Worm (Caenorhabditis elegans) whole organism, L2 larva: ENCODE data around the gene F35F10.14.
A peak's percentile ranks its signal among the peaks of the same experiment; 100 is the strongest.

Source experiments
- F13H6.1 ChIP-seq: sonication (generic microtip); optimal IDR thresholded peaks from 2 replicates; lab custom pipeline; 2016; ENCODE audit warnings: missing genetic modification characterization, missing compliant biosample characterization
- R02D3.7 ChIP-seq: fragments of 150-350 bp; optimal IDR thresholded peaks from 2 replicates; lab custom pipeline; 2014; ENCODE audit warnings: missing biosample characterization, missing genetic modification characterization
- alr-1 ChIP-seq: fragments of 150-350 bp; optimal IDR thresholded peaks from 2 replicates; lab custom pipeline; 2014; ENCODE audit warnings: missing biosample characterization, missing genetic modification characterization
- ama-1 ChIP-seq: fragments of 150-350 bp; optimal IDR thresholded peaks from 2 replicates; lab custom pipeline; 2018; ENCODE audit warnings: inconsistent platforms
- ceh-82 ChIP-seq: fragments of 150-350 bp; optimal IDR thresholded peaks from 2 replicates; lab custom pipeline; 2014; ENCODE audit warnings: missing biosample characterization, missing genetic modification characterization
- crh-2 ChIP-seq: sonication (generic microtip); optimal IDR thresholded peaks from 2 replicates; lab custom pipeline; 2017; ENCODE audit warnings: missing biosample characterization, missing genetic modification characterization
- dmd-4 ChIP-seq: sonication (generic microtip); optimal IDR thresholded peaks from 2 replicates; lab custom pipeline; 2017; ENCODE audit warnings: missing biosample characterization, missing genetic modification characterization
- egl-27 ChIP-seq: sonication (generic microtip); optimal IDR thresholded peaks from 3 replicates; lab custom pipeline; 2017; ENCODE audit warnings: missing biosample characterization, missing genetic modification reagents, missing genetic modification characterization
- gmeb-1 ChIP-seq: fragments of 150-350 bp; optimal IDR thresholded peaks from 2 replicates; lab custom pipeline; 2014; ENCODE audit warnings: missing biosample characterization, missing genetic modification characterization
- lin-11 ChIP-seq: fragments of 150-350 bp; sonication (generic microtip); optimal IDR thresholded peaks from 2 replicates; lab custom pipeline; 2014; ENCODE audit warnings: missing biosample characterization, missing genetic modification characterization, inconsistent platforms, mixed read lengths
- lin-39 ChIP-seq: fragments of 150-350 bp; optimal IDR thresholded peaks from 2 replicates; lab custom pipeline; 2014; ENCODE audit warnings: missing biosample characterization, missing genetic modification reagents, missing genetic modification characterization
- lsy-2 ChIP-seq, 2 experiments: fragments of 150-350 bp in 1 of 2; sonication (generic microtip) in 1 of 2; optimal IDR thresholded peaks; 2 replicates each; lab custom pipeline; 2014 to 2017; ENCODE audit warnings: missing biosample characterization in 2 of 2, missing genetic modification characterization in 2 of 2
- mab-5 ChIP-seq: fragments of 150-350 bp; optimal IDR thresholded peaks from 2 replicates; lab custom pipeline; 2014; ENCODE audit warnings: missing biosample characterization, missing genetic modification characterization
- mbf-1 ChIP-seq: sonication (generic microtip); optimal IDR thresholded peaks from 2 replicates; lab custom pipeline; 2017; ENCODE audit warnings: missing biosample characterization, missing genetic modification characterization
- nhr-10 ChIP-seq: sonication (generic microtip); optimal IDR thresholded peaks from 2 replicates; lab custom pipeline; 2017; ENCODE audit warnings: missing biosample characterization, missing genetic modification characterization
- nhr-11 ChIP-seq: fragments of 150-350 bp; optimal IDR thresholded peaks from 2 replicates; lab custom pipeline; 2014; ENCODE audit warnings: missing biosample characterization, missing genetic modification characterization
- nhr-12 ChIP-seq: fragments of 150-350 bp; optimal IDR thresholded peaks from 2 replicates; lab custom pipeline; 2014; ENCODE audit warnings: missing biosample characterization, missing genetic modification characterization
- nhr-129 ChIP-seq: fragments of 150-350 bp; optimal IDR thresholded peaks from 2 replicates; lab custom pipeline; 2014; ENCODE audit warnings: missing biosample characterization, missing genetic modification characterization
- nhr-237 ChIP-seq: fragments of 150-350 bp; optimal IDR thresholded peaks from 2 replicates; lab custom pipeline; 2014; ENCODE audit warnings: missing biosample characterization, missing genetic modification characterization
- nhr-25 ChIP-seq: fragments of 150-350 bp; sonication (generic microtip); optimal IDR thresholded peaks from 3 replicates; lab custom pipeline; 2014; ENCODE audit warnings: missing biosample characterization, missing genetic modification characterization
- sem-4 ChIP-seq: fragments of 150-350 bp; optimal IDR thresholded peaks from 2 replicates; lab custom pipeline; 2014; ENCODE audit warnings: missing biosample characterization, missing genetic modification reagents, missing genetic modification characterization
- skn-1 ChIP-seq: sonication (generic microtip); optimal IDR thresholded peaks from 2 replicates; lab custom pipeline; 2017; ENCODE audit warnings: missing biosample characterization, missing genetic modification characterization
- sma-3 ChIP-seq: sonication (generic microtip); optimal IDR thresholded peaks from 2 replicates; lab custom pipeline; 2016; ENCODE audit warnings: missing genetic modification reagents, missing genetic modification characterization, missing compliant biosample characterization
- sma-9 ChIP-seq, 2 experiments: fragments of 150-350 bp in 1 of 2; sonication (generic microtip) in 1 of 2; optimal IDR thresholded peaks; 2 replicates each; lab custom pipeline; 2014 to 2016; ENCODE audit warnings: missing genetic modification characterization in 2 of 2, mild to moderate bottlenecking in 1 of 2, missing biosample characterization in 1 of 2, missing compliant biosample characterization in 1 of 2, missing genetic modification reagents in 1 of 2, moderate library complexity in 1 of 2
- snpc-4 ChIP-seq: fragments of 150-350 bp; optimal IDR thresholded peaks from 2 replicates; lab custom pipeline; 2014; ENCODE audit warnings: missing biosample characterization, missing genetic modification characterization
- unc-39 ChIP-seq: fragments of 150-350 bp; optimal IDR thresholded peaks from 2 replicates; lab custom pipeline; 2014; ENCODE audit warnings: missing biosample characterization, missing genetic modification characterization
- unc-55 ChIP-seq: fragments of 150-350 bp; sonication (generic microtip); optimal IDR thresholded peaks from 3 replicates; lab custom pipeline; 2014; ENCODE audit warnings: missing biosample characterization, missing genetic modification reagents, missing genetic modification characterization
- unc-62 ChIP-seq: fragments of 150-350 bp; optimal IDR thresholded peaks from 2 replicates; lab custom pipeline; 2014; ENCODE audit warnings: missing biosample characterization, missing genetic modification reagents, missing genetic modification characterization
- ztf-1 ChIP-seq: fragments of 200-800 bp; sonication (Bioruptor generic); conservative IDR thresholded peaks from 2 replicates; pipeline ENCODE4 v1.3.6; 2022; ENCODE audit warnings: missing genetic modification characterization, missing compliant biosample characterization
- ztf-11 ChIP-seq: sonication (generic microtip); optimal IDR thresholded peaks from 2 replicates; lab custom pipeline; 2017; ENCODE audit warnings: missing biosample characterization, missing genetic modification characterization
- ztf-4 ChIP-seq: fragments of 150-350 bp; optimal IDR thresholded peaks from 2 replicates; lab custom pipeline; 2014; ENCODE audit warnings: missing biosample characterization, missing genetic modification characterization

Gene F35F10.14

ce11 chrV:3288134-3288533 is 31.8 kb downstream of the F35F10.14 start:
- no peak for TF ChIP-seq nhr-237 (tag; lab: Kevin White, UChicago)
- no peak for TF ChIP-seq unc-39
- no peak for TF ChIP-seq snpc-4 (tag; lab: Kevin White, UChicago)
- TF ChIP-seq ama-1 (lab: Kevin White, UChicago), result no peak
- no peak for TF ChIP-seq unc-62 (GFP tag; lab: Kevin White, UChicago)
- no peak for TF ChIP-seq dmd-4 (tag; lab: Kevin White, UChicago)
- TF ChIP-seq sma-9 (GFP tag; optimal IDR thresholded peaks at IDR 0.05; lab: Kevin White, UChicago), result no peak
- no peak for TF ChIP-seq sma-9 (tag; optimal IDR thresholded peaks at IDR 0.05; lab: Kevin White, UChicago)
- no peak for TF ChIP-seq ztf-11 (tag; lab: Kevin White, UChicago)
- no peak for TF ChIP-seq gmeb-1
- no peak for TF ChIP-seq R02D3.7 (tag; lab: Kevin White, UChicago)
- TF ChIP-seq lsy-2 (tag; optimal IDR thresholded peaks at IDR 0.05; lab: Kevin White, UChicago), result no peak

DNA sequence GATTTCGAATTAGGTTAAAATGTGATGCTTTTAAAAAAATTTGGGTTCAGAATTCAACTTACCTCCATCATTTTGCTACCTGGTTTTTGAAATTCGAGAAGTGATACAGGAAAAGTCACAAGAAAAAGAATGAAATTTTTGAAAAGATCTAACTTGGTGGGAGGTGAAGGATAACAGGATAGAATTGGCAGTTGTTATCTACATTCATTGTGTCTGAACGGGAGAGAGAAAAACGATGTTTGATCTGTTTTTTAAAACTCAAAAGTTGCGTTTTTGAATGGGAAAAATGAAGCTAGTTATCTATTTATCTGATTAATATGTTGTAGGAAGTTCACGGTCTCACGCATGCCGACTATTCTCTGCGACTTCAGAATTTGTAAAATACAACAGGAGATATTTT is 32.6 kb downstream of the F35F10.14 start, which contains the start of gene F35F10.7:
Gene F35F10.7, minus strand, starts transcription at position 101 of the 400 bp plus-strand sequence.
- TF ChIP-seq F13H6.1 (tag; lab: Kevin White, UChicago) (no peak), ztf-4 (tag; lab: Kevin White, UChicago) (no peak), egl-27 (tag; lab: Kevin White, UChicago) (no peak), sma-9 (GFP tag; optimal IDR thresholded peaks at IDR 0.05; lab: Kevin White, UChicago) (no peak), sma-9 (tag; optimal IDR thresholded peaks at IDR 0.05; lab: Kevin White, UChicago) (no peak), nhr-25 (no peak), nhr-12 (no peak), nhr-10 (no peak), nhr-129 (tag; lab: Kevin White, UChicago) (no peak), ztf-1 (GFP tag; lab: Robert Waterston, UW) (no peak), lsy-2 (tag; optimal IDR thresholded peaks at IDR 0.05; lab: Kevin White, UChicago) (no peak), lin-11 (tag; lab: Kevin White, UChicago) (no peak)
- TF ChIP-seq, all 48 proteins: peak for 0

ce11 chrV:3284629-3285028 is 35.3 kb downstream of the F35F10.14 start, which contains the start of gene F35F10.5:
TSS of gene F35F10.5 (plus strand) at chrV:3284929.
- TF ChIP-seq unc-55 (no peak), skn-1 (tag; lab: Kevin White, UChicago) (no peak)

DNA sequence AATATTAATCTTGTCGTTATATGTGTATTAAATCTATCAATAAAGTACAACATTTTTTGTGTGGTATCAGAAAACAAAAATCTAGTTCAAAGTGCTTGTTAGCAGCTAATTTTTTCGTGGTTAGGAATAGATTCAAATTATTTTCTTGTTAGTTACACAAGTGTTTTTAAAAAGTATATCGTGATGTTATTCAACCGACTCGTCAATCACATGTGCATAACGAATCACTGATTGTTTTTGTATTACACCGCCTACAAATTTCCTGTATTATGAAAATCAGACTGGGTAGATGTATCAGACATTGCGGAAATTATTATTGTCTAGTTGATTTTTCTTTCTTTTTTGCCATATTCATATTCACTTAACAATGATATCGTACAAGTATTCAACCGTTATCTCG is 36.9 kb downstream of the F35F10.14 start, which contains the start of gene str-64:
Gene str-64, plus strand, starts transcription at position 301 of the 400 bp plus-strand sequence.
- TF ChIP-seq lsy-2 (tag; optimal IDR thresholded peaks at IDR 0.05; lab: Kevin White, UChicago) (no peak), alr-1 (tag; lab: Kevin White, UChicago) (no peak), lin-11 (tag; lab: Kevin White, UChicago) (no peak), snpc-4 (tag; lab: Kevin White, UChicago) (no peak), mbf-1 (tag; lab: Kevin White, UChicago) (no peak), lin-39 (no peak), crh-2 (tag; lab: Kevin White, UChicago) (no peak), nhr-11 (no peak), mab-5 (tag; lab: Kevin White, UChicago) (no peak), nhr-10 (no peak), sma-3 (GFP tag; lab: Kevin White, UChicago) (no peak), unc-55 (no peak)
- TF ChIP-seq, all 48 proteins: peak for 0

ce11 chrV:3281523-3281922 is 38.4 kb downstream of the F35F10.14 start, which contains the start of gene T28A11.25:
TSS of gene T28A11.25 (plus strand) at chrV:3281823.
- TF ChIP-seq sma-9 (GFP tag; optimal IDR thresholded peaks at IDR 0.05; lab: Kevin White, UChicago), result peak; percentile 64
- no peak for TF ChIP-seq sma-9 (tag; optimal IDR thresholded peaks at IDR 0.05; lab: Kevin White, UChicago)
- no peak for TF ChIP-seq ztf-4 (tag; lab: Kevin White, UChicago)
- no peak for TF ChIP-seq ceh-82

ce11 chrV:3280009-3280408 is 39.9 kb downstream of the F35F10.14 start, which contains the start of gene T28A11.2:
TSS of gene T28A11.2 (plus strand) at chrV:3280379.
- TF ChIP-seq F13H6.1 (tag; lab: Kevin White, UChicago), result peak; percentile 50
- TF ChIP-seq sma-9 (GFP tag; optimal IDR thresholded peaks at IDR 0.05; lab: Kevin White, UChicago), result peak; percentile 71
- no peak for TF ChIP-seq sma-9 (tag; optimal IDR thresholded peaks at IDR 0.05; lab: Kevin White, UChicago)
- TF ChIP-seq dmd-4 (tag; lab: Kevin White, UChicago), result no peak
- peak; percentile 8 for TF ChIP-seq sem-4 (tag; lab: Kevin White, UChicago)
